Worm (Caenorhabditis elegans) whole organism, L3 larva: ENCODE data around the gene T28F12.1.

Source experiments
- ama-1 ChIP-seq: fragments of 150-350 bp; optimal IDR thresholded peaks from 2 replicates; lab custom pipeline; 2018
- ceh-82 ChIP-seq: fragments of 150-350 bp; optimal IDR thresholded peaks from 2 replicates; lab custom pipeline; 2014; ENCODE audit warnings: missing biosample characterization, missing genetic modification characterization
- lin-39 ChIP-seq: fragments of 150-350 bp; optimal IDR thresholded peaks from 2 replicates; lab custom pipeline; 2018; ENCODE audit warnings: missing biosample characterization, missing genetic modification reagents, missing genetic modification characterization
- mdl-1 ChIP-seq: fragments of 150-350 bp; optimal IDR thresholded peaks from 2 replicates; lab custom pipeline; 2014; ENCODE audit warnings: missing biosample characterization, missing genetic modification characterization
- snpc-4 ChIP-seq: fragments of 150-350 bp; optimal IDR thresholded peaks from 2 replicates; lab custom pipeline; 2014; ENCODE audit warnings: missing biosample characterization, missing genetic modification characterization
- tbx-2 ChIP-seq: sonication (generic microtip); optimal IDR thresholded peaks from 2 replicates; lab custom pipeline; 2016; ENCODE audit warnings: mild to moderate bottlenecking, missing genetic modification characterization, missing compliant biosample characterization
- unc-39 ChIP-seq: sonication (generic microtip); optimal IDR thresholded peaks from 4 replicates; lab custom pipeline; 2017; ENCODE audit warnings: missing biosample characterization, missing genetic modification characterization

- TF ChIP-seq mdl-1 (tag; lab: Kevin White, UChicago) (no peak), ceh-82 (tag; lab: Kevin White, UChicago) (no peak), unc-39 (tag; lab: Kevin White, UChicago) (no peak), tbx-2 (tag; lab: Kevin White, UChicago) (no peak), snpc-4 (no peak), ama-1 (lab: Kevin White, UChicago) (no peak), lin-39 (tag; lab: Kevin White, UChicago) (no peak)
Observed at ce11 chrV:4518657-4519056, 5.8 kb downstream of the T28F12.1 start.
